Worm (Caenorhabditis elegans): ENCODE measurements around the gene math-7.
"Not testable (repeated sequence)": the region's sequence is repeated elsewhere in the genome, so short reads cannot be mapped to it uniquely, and the experiment has no call there.

- TF ChIP-seq nhr-237 (tag; optimal IDR thresholded peaks at IDR 0.05); ztf-11 (tag; optimal IDR thresholded peaks at IDR 0.05); unc-62 (GFP tag; optimal IDR thresholded peaks at IDR 0.05); elt-1 (tag; optimal IDR thresholded peaks at IDR 0.05); zag-1 (tag; optimal IDR thresholded peaks at IDR 0.05); fos-1 (tag; optimal IDR thresholded peaks at IDR 0.05): not testable (repeated sequence)
Measured at ce11 chrII:1854094-1854493, 32.2 kb downstream of the math-7 start, which contains the start of gene fbxb-95.
